Worm (Caenorhabditis elegans) whole organism, mixed stage, embryonic: ENCODE measurements around the gene str-66.

Source experiments
- M03D4.4 ChIP-seq: sonication (generic microtip); optimal IDR thresholded peaks from 2 replicates; lab custom pipeline; 2017; ENCODE audit warnings: mild to moderate bottlenecking, missing genetic modification characterization, missing compliant biosample characterization
- bed-3 ChIP-seq: fragments of 200-800 bp; sonication (Bioruptor generic); optimal IDR thresholded peaks from 3 replicates; lab custom pipeline; 2018; ENCODE audit warnings: mild to moderate bottlenecking, missing genetic modification characterization, moderate library complexity, missing compliant biosample characterization
- blmp-1 ChIP-seq: fragments of 150-350 bp; optimal IDR thresholded peaks from 2 replicates; lab custom pipeline; 2014; ENCODE audit warnings: missing biosample characterization, missing genetic modification characterization
- ceh-39 ChIP-seq: fragments of 150-350 bp; optimal IDR thresholded peaks from 2 replicates; lab custom pipeline; 2014; ENCODE audit warnings: missing biosample characterization, missing genetic modification characterization
- ceh-43 ChIP-seq: fragments of 200-800 bp; sonication (Bioruptor generic); optimal IDR thresholded peaks from 2 replicates; lab custom pipeline; 2018; ENCODE audit warnings: mild to moderate bottlenecking, missing genetic modification characterization, moderate library complexity, missing compliant biosample characterization
- ceh-83 ChIP-seq: fragments of 200-800 bp; sonication (Bioruptor generic); optimal IDR thresholded peaks from 2 replicates; lab custom pipeline; 2018; ENCODE audit warnings: mild to moderate bottlenecking, missing genetic modification characterization, missing compliant biosample characterization
- ces-1 ChIP-seq: fragments of 150-350 bp; optimal IDR thresholded peaks from 2 replicates; lab custom pipeline; 2014; ENCODE audit warnings: missing biosample characterization, missing genetic modification reagents, missing genetic modification characterization
- cnd-1 ChIP-seq: fragments of 200-800 bp; sonication (Bioruptor generic); optimal IDR thresholded peaks from 2 replicates; lab custom pipeline; 2018; ENCODE audit warnings: mild to moderate bottlenecking, missing genetic modification characterization, missing compliant biosample characterization
- elt-1 ChIP-seq: sonication (generic microtip); optimal IDR thresholded peaks from 2 replicates; lab custom pipeline; 2017; ENCODE audit warnings: missing genetic modification characterization, mild to moderate bottlenecking, missing compliant biosample characterization, antibody characterized with exemption, moderate library complexity, borderline replicate concordance; ENCODE audit not compliant: insufficient read depth
- elt-3 ChIP-seq: fragments of 150-350 bp; optimal IDR thresholded peaks from 2 replicates; lab custom pipeline; 2014; ENCODE audit warnings: missing biosample characterization, missing genetic modification characterization
- flh-1 ChIP-seq: fragments of 200-800 bp; sonication (Bioruptor generic); optimal IDR thresholded peaks from 2 replicates; lab custom pipeline; 2018; ENCODE audit warnings: mild to moderate bottlenecking, missing genetic modification characterization, moderate library complexity, missing compliant biosample characterization
- ham-2 ChIP-seq: fragments of 200-800 bp; sonication (Bioruptor generic); optimal IDR thresholded peaks from 2 replicates; lab custom pipeline; 2018; ENCODE audit warnings: mild to moderate bottlenecking, missing genetic modification characterization, missing compliant biosample characterization
- hlh-1 ChIP-seq: fragments of 150-350 bp; optimal IDR thresholded peaks from 2 replicates; lab custom pipeline; 2014; ENCODE audit warnings: missing biosample characterization, missing genetic modification reagents, missing genetic modification characterization
- lin-13 ChIP-seq: fragments of 150-350 bp; optimal IDR thresholded peaks from 2 replicates; lab custom pipeline; 2014; ENCODE audit warnings: missing biosample characterization, missing genetic modification characterization
- lin-32 ChIP-seq: fragments of 200-800 bp; sonication (Bioruptor generic); optimal IDR thresholded peaks from 2 replicates; lab custom pipeline; 2018; ENCODE audit warnings: mild to moderate bottlenecking, missing genetic modification characterization, missing compliant biosample characterization
- lsy-2 ChIP-seq: fragments of 150-350 bp; optimal IDR thresholded peaks from 2 replicates; lab custom pipeline; 2014; ENCODE audit warnings: missing biosample characterization, missing genetic modification characterization
- mab-5 ChIP-seq: fragments of 150-350 bp; optimal IDR thresholded peaks from 2 replicates; lab custom pipeline; 2014; ENCODE audit warnings: missing biosample characterization, missing genetic modification characterization
- mep-1 ChIP-seq: fragments of 150-350 bp; optimal IDR thresholded peaks from 2 replicates; lab custom pipeline; 2017; ENCODE audit warnings: missing biosample characterization, missing genetic modification reagents, missing genetic modification characterization, inconsistent platforms
- mls-2 ChIP-seq: sonication (generic microtip); optimal IDR thresholded peaks from 2 replicates; lab custom pipeline; 2016; ENCODE audit warnings: mild to moderate bottlenecking, missing genetic modification characterization, moderate library complexity, missing compliant biosample characterization
- nhr-12 ChIP-seq: fragments of 150-350 bp; optimal IDR thresholded peaks from 2 replicates; lab custom pipeline; 2014; ENCODE audit warnings: missing biosample characterization, missing genetic modification characterization
- nhr-2 ChIP-seq: fragments of 150-350 bp; optimal IDR thresholded peaks from 2 replicates; lab custom pipeline; 2014; ENCODE audit warnings: missing biosample characterization, missing genetic modification characterization
- nhr-237 ChIP-seq: fragments of 150-350 bp; optimal IDR thresholded peaks from 2 replicates; lab custom pipeline; 2014; ENCODE audit warnings: missing biosample characterization, missing genetic modification characterization
- nhr-28 ChIP-seq: fragments of 150-350 bp; optimal IDR thresholded peaks from 2 replicates; lab custom pipeline; 2014; ENCODE audit warnings: missing biosample characterization, missing genetic modification characterization
- nhr-76 ChIP-seq: sonication (generic microtip); optimal IDR thresholded peaks from 2 replicates; lab custom pipeline; 2017; ENCODE audit warnings: missing biosample characterization, missing genetic modification characterization
- pha-4 ChIP-seq: fragments of 150-350 bp; optimal IDR thresholded peaks from 2 replicates; lab custom pipeline; 2018; ENCODE audit warnings: missing biosample characterization, missing genetic modification reagents, missing genetic modification characterization
- sem-2 ChIP-seq: fragments of 200-800 bp; sonication (Bioruptor generic); optimal IDR thresholded peaks from 2 replicates; lab custom pipeline; 2018; ENCODE audit warnings: mild to moderate bottlenecking, missing genetic modification characterization, missing compliant biosample characterization
- snpc-4 ChIP-seq: fragments of 150-350 bp; optimal IDR thresholded peaks from 2 replicates; lab custom pipeline; 2014; ENCODE audit warnings: missing biosample characterization, missing genetic modification characterization
- sptf-1 ChIP-seq: sonication (generic microtip); optimal IDR thresholded peaks from 2 replicates; lab custom pipeline; 2017; ENCODE audit warnings: mild to moderate bottlenecking, missing genetic modification characterization, moderate library complexity, missing compliant biosample characterization
- tbx-8 ChIP-seq: fragments of 200-800 bp; sonication (Bioruptor generic); optimal IDR thresholded peaks from 2 replicates; lab custom pipeline; 2018; ENCODE audit warnings: mild to moderate bottlenecking, missing genetic modification characterization, moderate library complexity, missing compliant biosample characterization
- unc-39 ChIP-seq: fragments of 150-350 bp; optimal IDR thresholded peaks from 2 replicates; lab custom pipeline; 2014; ENCODE audit warnings: missing biosample characterization, missing genetic modification characterization
- unc-62 ChIP-seq: fragments of 150-350 bp; optimal IDR thresholded peaks from 2 replicates; lab custom pipeline; 2014; ENCODE audit warnings: missing biosample characterization, missing genetic modification reagents, missing genetic modification characterization
- zip-8 ChIP-seq: fragments of 150-350 bp; optimal IDR thresholded peaks from 2 replicates; lab custom pipeline; 2014; ENCODE audit warnings: missing biosample characterization, missing genetic modification characterization
- ztf-11 ChIP-seq: fragments of 150-350 bp; optimal IDR thresholded peaks from 2 replicates; lab custom pipeline; 2014; ENCODE audit warnings: missing biosample characterization, missing genetic modification characterization

Gene str-66

ce11 chrV:3104134-3104533 is at the start of gene str-66:
str-66 (minus strand) TSS chrV:3104234.
- TF ChIP-seq ceh-39 (tag; lab: Kevin White, UChicago), result no peak
- TF ChIP-seq tbx-8 (GFP tag; lab: Kevin White, UChicago), result no peak
- TF ChIP-seq nhr-2 (tag; lab: Kevin White, UChicago), result no peak
- TF ChIP-seq mls-2 (tag; lab: Kevin White, UChicago), result no peak
- TF ChIP-seq ces-1, result no peak
- TF ChIP-seq hlh-1 (tag; lab: Kevin White, UChicago), result no peak
- no peak for TF ChIP-seq nhr-12 (tag; lab: Kevin White, UChicago)
- no peak for TF ChIP-seq elt-3 (tag; lab: Kevin White, UChicago)
- TF ChIP-seq lin-13 (tag; lab: Kevin White, UChicago), result no peak
- TF ChIP-seq mep-1 (tag; lab: Kevin White, UChicago), result no peak
- TF ChIP-seq ham-2 (GFP tag; lab: Kevin White, UChicago), result no peak
- no peak for TF ChIP-seq ceh-43 (GFP tag; lab: Kevin White, UChicago)
- no peak for TF ChIP-seq flh-1 (GFP tag; lab: Kevin White, UChicago)
- TF ChIP-seq sptf-1 (tag; lab: Kevin White, UChicago), result no peak

ce11 chrV:3151862-3152261 is 47.8 kb upstream of the str-66 start, which contains the start of gene srab-6:
srab-6 (minus strand) TSS chrV:3151962.
- TF ChIP-seq nhr-28 (no peak), ztf-11 (tag; lab: Kevin White, UChicago) (no peak), ceh-39 (tag; lab: Kevin White, UChicago) (no peak), snpc-4 (tag; lab: Kevin White, UChicago) (no peak), ces-1 (no peak), sptf-1 (tag; lab: Kevin White, UChicago) (no peak), M03D4.4 (no peak)

ce11 chrV:3149910-3150428 is 45.9 kb upstream of the str-66 start:
- TF ChIP-seq mls-2 (tag; lab: Kevin White, UChicago), result no peak
- no peak for TF ChIP-seq M03D4.4
- no peak for TF ChIP-seq ceh-43 (GFP tag; lab: Kevin White, UChicago)
- no peak for TF ChIP-seq nhr-76 (tag; lab: Kevin White, UChicago)
- TF ChIP-seq ces-1, result no peak
- no peak for TF ChIP-seq mep-1 (tag; lab: Kevin White, UChicago)
- TF ChIP-seq nhr-237 (tag; lab: Kevin White, UChicago), result no peak

ce11 chrV:3146932-3147331 is 42.9 kb upstream of the str-66 start, which contains the start of gene srab-11:
srab-11 (minus strand) TSS chrV:3147032.
- TF ChIP-seq elt-1 (tag; lab: Kevin White, UChicago) (no peak), lsy-2 (no peak), zip-8 (tag; lab: Kevin White, UChicago) (no peak), ces-1 (no peak), tbx-8 (GFP tag; lab: Kevin White, UChicago) (no peak), lin-13 (tag; lab: Kevin White, UChicago) (no peak), nhr-237 (tag; lab: Kevin White, UChicago) (no peak), ceh-43 (GFP tag; lab: Kevin White, UChicago) (no peak), nhr-28 (no peak), cnd-1 (tag; lab: Kevin White, UChicago) (no peak), unc-39 (tag; lab: Kevin White, UChicago) (no peak), unc-62 (GFP tag; lab: Kevin White, UChicago) (no peak), flh-1 (GFP tag; lab: Kevin White, UChicago) (no peak), blmp-1 (tag; lab: Kevin White, UChicago) (no peak), mab-5 (no peak), bed-3 (no peak)

- TF ChIP-seq ceh-83 (GFP tag; lab: Kevin White, UChicago) (no peak), sem-2 (no peak), lin-32 (GFP tag; lab: Kevin White, UChicago) (no peak), blmp-1 (tag; lab: Kevin White, UChicago) (no peak), sptf-1 (tag; lab: Kevin White, UChicago) (no peak), bed-3 (no peak), unc-62 (GFP tag; lab: Kevin White, UChicago) (no peak), nhr-237 (tag; lab: Kevin White, UChicago) (no peak), ces-1 (no peak), ceh-43 (GFP tag; lab: Kevin White, UChicago) (no peak), pha-4 (tag; lab: Kevin White, UChicago) (no peak), unc-39 (tag; lab: Kevin White, UChicago) (no peak), cnd-1 (tag; lab: Kevin White, UChicago) (no peak), M03D4.4 (no peak), snpc-4 (tag; lab: Kevin White, UChicago) (no peak), lsy-2 (no peak)
Observed at ce11 chrV:3145241-3145640, 41.2 kb upstream of the str-66 start.
